Fruit fly (Drosophila melanogaster) whole organism, adult: Measurements from ENCODE around the gene MTF-1.
A peak's percentile ranks its signal among the peaks of the same experiment; 100 is the strongest.

ENCODE experiments used
- CG11617 ChIP-seq: fragments of 200-800 bp; sonication (Bioruptor generic); optimal IDR thresholded peaks from 2 replicates; lab custom pipeline; 2017; ENCODE audit warnings: mild to moderate bottlenecking, missing biosample characterization, missing genetic modification reagents, missing genetic modification characterization
- CG12768 ChIP-seq: fragments of 200-800 bp; sonication (Bioruptor generic); optimal IDR thresholded peaks from 2 replicates; lab custom pipeline; 2017; ENCODE audit warnings: missing biosample characterization, missing genetic modification characterization, mild to moderate bottlenecking, moderate library complexity, missing genetic modification reagents
- CG14711 ChIP-seq: fragments of 200-800 bp; sonication (Bioruptor generic); optimal IDR thresholded peaks from 2 replicates; lab custom pipeline; 2018; ENCODE audit warnings: missing biosample characterization, mild to moderate bottlenecking, missing genetic modification characterization, moderate library complexity
- CG1620 ChIP-seq: fragments of 200-800 bp; sonication (Bioruptor generic); optimal IDR thresholded peaks from 2 replicates; lab custom pipeline; 2016; ENCODE audit warnings: missing biosample characterization, missing genetic modification characterization
- CG33017 ChIP-seq: fragments of 200-800 bp; sonication (Bioruptor generic); optimal IDR thresholded peaks from 2 replicates; lab custom pipeline; 2018; ENCODE audit warnings: missing biosample characterization, mild to moderate bottlenecking, missing genetic modification characterization, moderate library complexity
- CG5204 ChIP-seq: fragments of 200-800 bp; sonication (Bioruptor generic); optimal IDR thresholded peaks from 2 replicates; lab custom pipeline; 2016; ENCODE audit warnings: missing biosample characterization, missing genetic modification characterization
- CG7045 ChIP-seq: fragments of 200-800 bp; sonication (Bioruptor generic); optimal IDR thresholded peaks from 2 replicates; lab custom pipeline; 2017; ENCODE audit warnings: missing biosample characterization, mild to moderate bottlenecking, missing genetic modification characterization
- CG7101 ChIP-seq: fragments of 200-800 bp; sonication (Bioruptor generic); optimal IDR thresholded peaks from 2 replicates; lab custom pipeline; 2018; ENCODE audit warnings: missing biosample characterization, mild to moderate bottlenecking, missing genetic modification characterization, moderate library complexity
- Clk ChIP-seq: fragments of 200-800 bp; sonication (Bioruptor generic); optimal IDR thresholded peaks from 2 replicates; lab custom pipeline; 2017; ENCODE audit warnings: missing biosample characterization, missing genetic modification characterization
- Crg-1 ChIP-seq: fragments of 200-800 bp; sonication (Bioruptor generic); optimal IDR thresholded peaks from 2 replicates; lab custom pipeline; 2016; ENCODE audit warnings: missing biosample characterization, missing genetic modification characterization
- Hr96 ChIP-seq: fragments of 200-800 bp; sonication (Bioruptor generic); optimal IDR thresholded peaks from 2 replicates; lab custom pipeline; 2016; ENCODE audit warnings: missing biosample characterization, missing genetic modification characterization
- Mnt ChIP-seq: fragments of 200-800 bp; sonication (Bioruptor generic); optimal IDR thresholded peaks from 2 replicates; lab custom pipeline; 2016; ENCODE audit warnings: missing biosample characterization, mild to moderate bottlenecking, missing genetic modification characterization
- bab1 ChIP-seq: fragments of 200-800 bp; sonication (Bioruptor generic); optimal IDR thresholded peaks from 3 replicates; lab custom pipeline; 2019; ENCODE audit warnings: missing biosample characterization, mild to moderate bottlenecking, missing genetic modification characterization, moderate library complexity
- cic ChIP-seq: fragments of 200-800 bp; sonication (Bioruptor generic); optimal IDR thresholded peaks from 2 replicates; lab custom pipeline; 2017; ENCODE audit warnings: missing biosample characterization, mild to moderate bottlenecking, missing genetic modification characterization, moderate library complexity
- cnc ChIP-seq, 2 experiments: fragments of >200 bp; optimal IDR thresholded peaks; 2 replicates each; lab custom pipeline; 2017
- kay ChIP-seq: fragments of 200-800 bp; sonication (Bioruptor generic); peaks from one replicate; lab custom pipeline; 2016; ENCODE audit warnings: missing biosample characterization, missing genetic modification characterization, borderline replicate concordance
- ovo ChIP-seq: fragments of 200-800 bp; sonication (Bioruptor generic); optimal IDR thresholded peaks from 2 replicates; lab custom pipeline; 2016; ENCODE audit warnings: missing biosample characterization, missing genetic modification characterization
- pad ChIP-seq: fragments of 200-800 bp; sonication (Bioruptor generic); optimal IDR thresholded peaks from 3 replicates; lab custom pipeline; 2017; ENCODE audit warnings: missing biosample characterization, missing genetic modification characterization, mild to moderate bottlenecking, moderate library complexity, missing genetic modification reagents
- tj ChIP-seq: fragments of 200-800 bp; sonication (Bioruptor generic); optimal IDR thresholded peaks from 3 replicates; lab custom pipeline; 2017; ENCODE audit warnings: missing biosample characterization, mild to moderate bottlenecking, missing genetic modification characterization, moderate library complexity
- toe ChIP-seq: fragments of 200-800 bp; sonication (Bioruptor generic); optimal IDR thresholded peaks from 2 replicates; lab custom pipeline; 2016; ENCODE audit warnings: missing biosample characterization, missing genetic modification characterization

The MTF-1 gene

dm6 chr3L:9455819-9456388, 25.8 kb downstream of the MTF-1 start, which contains the start of the genes phol and CG3552:
TSS of gene phol (minus strand) at chr3L:9456281.
TSS of gene CG3552 (plus strand) at chr3L:9456318.
- TF ChIP-seq cnc (optimal IDR thresholded peaks at IDR 0.05; lab: Kevin White, UChicago) = no peak
- no peak for TF ChIP-seq CG7101 (tag; lab: Kevin White, UChicago)
- peak; percentile 56 for TF ChIP-seq CG11617 (GFP tag; lab: Kevin White, UChicago)
- TF ChIP-seq CG5204 (GFP tag; lab: Kevin White, UChicago) = no peak
- TF ChIP-seq cic = no peak
- TF ChIP-seq Hr96 = no peak
- no peak for TF ChIP-seq kay (GFP tag; lab: Kevin White, UChicago)
- peak; percentile 6 for TF ChIP-seq Mnt (GFP tag; lab: Kevin White, UChicago)
- no peak for TF ChIP-seq Clk (GFP tag; lab: Kevin White, UChicago)
- TF ChIP-seq CG7045 = no peak
- peak; percentile 33 for TF ChIP-seq toe
- no peak for TF ChIP-seq CG33017
- no peak for TF ChIP-seq CG1620
- peak; percentile 26 for TF ChIP-seq tj (GFP tag; lab: Kevin White, UChicago)
- TF ChIP-seq pad (GFP tag; lab: Kevin White, UChicago) = peak; percentile 8
- no peak for TF ChIP-seq Crg-1 (GFP tag; lab: Kevin White, UChicago)
- TF ChIP-seq ovo = no peak
- TF ChIP-seq CG14711 = peak; percentile 90
- no peak for TF ChIP-seq CG12768
- TF ChIP-seq bab1 (GFP tag; lab: Kevin White, UChicago) = peak; percentile 0

- TF ChIP-seq CG5204 (GFP tag; lab: Kevin White, UChicago) = no peak
- TF ChIP-seq CG14711 = no peak
- TF ChIP-seq CG7045 = no peak
- TF ChIP-seq CG7101 (tag; lab: Kevin White, UChicago) = no peak
- TF ChIP-seq Clk (GFP tag; lab: Kevin White, UChicago) = no peak
- TF ChIP-seq toe = no peak
- no peak for TF ChIP-seq kay (GFP tag; lab: Kevin White, UChicago)
- no peak for TF ChIP-seq CG12768
- no peak for TF ChIP-seq ovo
- no peak for TF ChIP-seq tj (GFP tag; lab: Kevin White, UChicago)
- TF ChIP-seq Hr96 = no peak
- TF ChIP-seq pad (GFP tag; lab: Kevin White, UChicago) = no peak
- no peak for TF ChIP-seq Crg-1 (GFP tag; lab: Kevin White, UChicago)
- no peak for TF ChIP-seq Mnt (GFP tag; lab: Kevin White, UChicago)
These were observed 26.3 kb downstream of the MTF-1 start for dm6 chr3L:9456389-9456788.

- TF ChIP-seq toe (peak; percentile 99), CG33017 (peak; percentile 98), CG14711 (peak; percentile 99), CG11617 (GFP tag; lab: Kevin White, UChicago) (peak; percentile 99), CG1620 (peak; percentile 99), CG5204 (GFP tag; lab: Kevin White, UChicago) (peak; percentile 99), cic (peak; percentile 92), Mnt (GFP tag; lab: Kevin White, UChicago) (peak; percentile 97), Clk (GFP tag; lab: Kevin White, UChicago) (peak; percentile 99), bab1 (GFP tag; lab: Kevin White, UChicago) (peak; percentile 99), pad (GFP tag; lab: Kevin White, UChicago) (peak; percentile 95), Crg-1 (GFP tag; lab: Kevin White, UChicago) (peak; percentile 99), tj (GFP tag; lab: Kevin White, UChicago) (peak; percentile 93), kay (GFP tag; lab: Kevin White, UChicago) (no peak), ovo (peak; percentile 97), CG7101 (tag; lab: Kevin White, UChicago) (peak; percentile 99), CG12768 (peak; percentile 100), cnc (optimal IDR thresholded peaks at IDR 0.05; lab: Kevin White, UChicago) (no peak), CG7045 (peak; percentile 99), Hr96 (peak; percentile 99)
These were observed 27.5 kb downstream of the MTF-1 start, which contains the start of gene CG3437 for dm6 chr3L:9457619-9458092. TSS of gene CG3437 (minus strand) at chr3L:9457669.

dm6 chr3L:9460775-9461491, 30.8 kb downstream of the MTF-1 start, which contains the start of the genes CG3434 and CG44838:
TSS of gene CG3434 (minus strand) at chr3L:9460799.
TSS of gene CG44838 (plus strand) at chr3L:9461050.
- TF ChIP-seq Crg-1 (GFP tag; lab: Kevin White, UChicago) = peak; percentile 34
- TF ChIP-seq Mnt (GFP tag; lab: Kevin White, UChicago) = peak; percentile 77
- TF ChIP-seq kay (GFP tag; lab: Kevin White, UChicago) = no peak
- TF ChIP-seq cic = peak; percentile 55
- TF ChIP-seq CG1620 = peak; percentile 67
- peak; percentile 87 for TF ChIP-seq toe
- TF ChIP-seq pad (GFP tag; lab: Kevin White, UChicago) = peak; percentile 96
- TF ChIP-seq cnc (optimal IDR thresholded peaks at IDR 0.05; lab: Kevin White, UChicago) = no peak
- TF ChIP-seq Hr96 = peak; percentile 71
- TF ChIP-seq Clk (GFP tag; lab: Kevin White, UChicago) = no peak
- peak; percentile 70 for TF ChIP-seq CG33017
- TF ChIP-seq tj (GFP tag; lab: Kevin White, UChicago) = peak; percentile 48
- TF ChIP-seq CG7101 (tag; lab: Kevin White, UChicago) = peak; percentile 67
- peak; percentile 72 for TF ChIP-seq CG11617 (GFP tag; lab: Kevin White, UChicago)
- TF ChIP-seq CG5204 (GFP tag; lab: Kevin White, UChicago) = peak; percentile 62
- peak; percentile 78 for TF ChIP-seq bab1 (GFP tag; lab: Kevin White, UChicago)
- no peak for TF ChIP-seq ovo
- TF ChIP-seq CG14711 = peak; percentile 72
- peak; percentile 53 for TF ChIP-seq CG7045
- TF ChIP-seq CG12768 = peak; percentile 69

dm6 chr3L:9461670-9462246, 31.6 kb downstream of the MTF-1 start:
- peak; percentile 78 for TF ChIP-seq CG14711
- TF ChIP-seq bab1 (GFP tag; lab: Kevin White, UChicago) = no peak
- TF ChIP-seq Crg-1 (GFP tag; lab: Kevin White, UChicago) = no peak
- no peak for TF ChIP-seq CG11617 (GFP tag; lab: Kevin White, UChicago)
- no peak for TF ChIP-seq cnc (optimal IDR thresholded peaks at IDR 0.05; lab: Kevin White, UChicago)
- TF ChIP-seq cic = no peak
